Worm (Caenorhabditis elegans) whole organism, L2 larva: ENCODE results near the gene clec-257.

Experiments
- C34F6.9 ChIP-seq: fragments of 150-350 bp; optimal IDR thresholded peaks from 2 replicates; lab custom pipeline; 2014; ENCODE audit warnings: missing biosample characterization, missing genetic modification characterization
- F13H6.1 ChIP-seq: sonication (generic microtip); optimal IDR thresholded peaks from 2 replicates; lab custom pipeline; 2016; ENCODE audit warnings: missing genetic modification characterization, missing compliant biosample characterization
- ZK546.5 ChIP-seq: sonication (generic microtip); optimal IDR thresholded peaks from 2 replicates; lab custom pipeline; 2017; ENCODE audit warnings: missing biosample characterization, missing genetic modification characterization
- alr-1 ChIP-seq: fragments of 150-350 bp; optimal IDR thresholded peaks from 2 replicates; lab custom pipeline; 2014; ENCODE audit warnings: missing biosample characterization, missing genetic modification characterization
- aly-2 ChIP-seq: fragments of 150-350 bp; optimal IDR thresholded peaks from 2 replicates; lab custom pipeline; 2014; ENCODE audit warnings: missing biosample characterization, missing genetic modification characterization
- ama-1 ChIP-seq: fragments of 150-350 bp; optimal IDR thresholded peaks from 2 replicates; lab custom pipeline; 2018; ENCODE audit warnings: inconsistent platforms
- blmp-1 ChIP-seq: sonication (generic microtip); optimal IDR thresholded peaks from 2 replicates; lab custom pipeline; 2017; ENCODE audit warnings: missing genetic modification characterization, mild to moderate bottlenecking, missing compliant biosample characterization, antibody characterized with exemption, moderate library complexity; ENCODE audit not compliant: insufficient read depth
- ceh-16 ChIP-seq: fragments of 150-350 bp; optimal IDR thresholded peaks from 2 replicates; lab custom pipeline; 2014; ENCODE audit warnings: missing biosample characterization, missing genetic modification characterization
- ceh-82 ChIP-seq: fragments of 150-350 bp; optimal IDR thresholded peaks from 2 replicates; lab custom pipeline; 2014; ENCODE audit warnings: missing biosample characterization, missing genetic modification characterization
- crh-2 ChIP-seq: sonication (generic microtip); optimal IDR thresholded peaks from 2 replicates; lab custom pipeline; 2017; ENCODE audit warnings: missing biosample characterization, missing genetic modification characterization
- dmd-4 ChIP-seq: sonication (generic microtip); optimal IDR thresholded peaks from 2 replicates; lab custom pipeline; 2017; ENCODE audit warnings: missing biosample characterization, missing genetic modification characterization
- elt-1 ChIP-seq: fragments of 150-350 bp; optimal IDR thresholded peaks from 2 replicates; lab custom pipeline; 2014; ENCODE audit warnings: missing biosample characterization, missing genetic modification characterization
- elt-3 ChIP-seq: sonication (generic microtip); optimal IDR thresholded peaks from 2 replicates; lab custom pipeline; 2017; ENCODE audit warnings: missing biosample characterization, missing genetic modification characterization
- fos-1 ChIP-seq: fragments of 150-350 bp; optimal IDR thresholded peaks from 2 replicates; lab custom pipeline; 2014; ENCODE audit warnings: missing biosample characterization, missing genetic modification characterization
- gmeb-1 ChIP-seq: fragments of 150-350 bp; optimal IDR thresholded peaks from 2 replicates; lab custom pipeline; 2014; ENCODE audit warnings: missing biosample characterization, missing genetic modification characterization
- lin-39 ChIP-seq: fragments of 150-350 bp; optimal IDR thresholded peaks from 2 replicates; lab custom pipeline; 2014; ENCODE audit warnings: missing biosample characterization, missing genetic modification reagents, missing genetic modification characterization
- lsy-2 ChIP-seq, 2 experiments: fragments of 150-350 bp in 1 of 2; sonication (generic microtip) in 1 of 2; optimal IDR thresholded peaks; 2 replicates each; lab custom pipeline; 2014 to 2017; ENCODE audit warnings: missing biosample characterization in 2 of 2, missing genetic modification characterization in 2 of 2
- mbf-1 ChIP-seq: sonication (generic microtip); optimal IDR thresholded peaks from 2 replicates; lab custom pipeline; 2017; ENCODE audit warnings: missing biosample characterization, missing genetic modification characterization
- nhr-10 ChIP-seq: sonication (generic microtip); optimal IDR thresholded peaks from 2 replicates; lab custom pipeline; 2017; ENCODE audit warnings: missing biosample characterization, missing genetic modification characterization
- nhr-11 ChIP-seq: fragments of 150-350 bp; optimal IDR thresholded peaks from 2 replicates; lab custom pipeline; 2014; ENCODE audit warnings: missing biosample characterization, missing genetic modification characterization
- nhr-12 ChIP-seq: fragments of 150-350 bp; optimal IDR thresholded peaks from 2 replicates; lab custom pipeline; 2014; ENCODE audit warnings: missing biosample characterization, missing genetic modification characterization
- nhr-129 ChIP-seq: fragments of 150-350 bp; optimal IDR thresholded peaks from 2 replicates; lab custom pipeline; 2014; ENCODE audit warnings: missing biosample characterization, missing genetic modification characterization
- nhr-21 ChIP-seq: fragments of 150-350 bp; optimal IDR thresholded peaks from 2 replicates; lab custom pipeline; 2014; ENCODE audit warnings: missing biosample characterization, missing genetic modification characterization
- nhr-6 ChIP-seq: fragments of 150-350 bp; optimal IDR thresholded peaks from 2 replicates; lab custom pipeline; 2014; ENCODE audit warnings: missing biosample characterization, missing genetic modification characterization
- nhr-77 ChIP-seq: fragments of 150-350 bp; optimal IDR thresholded peaks from 2 replicates; lab custom pipeline; 2014; ENCODE audit warnings: missing biosample characterization, missing genetic modification characterization
- peb-1 ChIP-seq: fragments of 150-350 bp; optimal IDR thresholded peaks from 2 replicates; lab custom pipeline; 2014; ENCODE audit warnings: missing biosample characterization, missing genetic modification characterization
- sma-3 ChIP-seq: sonication (generic microtip); optimal IDR thresholded peaks from 2 replicates; lab custom pipeline; 2016; ENCODE audit warnings: missing genetic modification reagents, missing genetic modification characterization, missing compliant biosample characterization
- snpc-4 ChIP-seq: fragments of 150-350 bp; optimal IDR thresholded peaks from 2 replicates; lab custom pipeline; 2014; ENCODE audit warnings: missing biosample characterization, missing genetic modification characterization
- unc-55 ChIP-seq: fragments of 150-350 bp; sonication (generic microtip); optimal IDR thresholded peaks from 3 replicates; lab custom pipeline; 2014; ENCODE audit warnings: missing biosample characterization, missing genetic modification reagents, missing genetic modification characterization
- unc-62 ChIP-seq: fragments of 150-350 bp; optimal IDR thresholded peaks from 2 replicates; lab custom pipeline; 2014; ENCODE audit warnings: missing biosample characterization, missing genetic modification reagents, missing genetic modification characterization
- ztf-11 ChIP-seq: sonication (generic microtip); optimal IDR thresholded peaks from 2 replicates; lab custom pipeline; 2017; ENCODE audit warnings: missing biosample characterization, missing genetic modification characterization
- ztf-4 ChIP-seq: fragments of 150-350 bp; optimal IDR thresholded peaks from 2 replicates; lab custom pipeline; 2014; ENCODE audit warnings: missing biosample characterization, missing genetic modification characterization

clec-257 gene

ce11 chrV:18725858-18726257, 47.0 kb upstream of the clec-257 start:
- no peak for TF ChIP-seq nhr-11 (tag; lab: Kevin White, UChicago)
- peak; percentile 21 for TF ChIP-seq C34F6.9
- TF ChIP-seq ztf-11 (tag; lab: Kevin White, UChicago): no peak
- TF ChIP-seq unc-55: peak; percentile 23
- TF ChIP-seq gmeb-1 (tag; lab: Kevin White, UChicago): no peak
- TF ChIP-seq nhr-12 (tag; lab: Kevin White, UChicago): no peak

ce11 chrV:18729324-18729924, 43.4 kb upstream of the clec-257 start, which contains the start of gene asp-19:
TSS of gene asp-19 (minus strand) at chrV:18729374.
- TF ChIP-seq unc-62 (GFP tag; lab: Kevin White, UChicago): no peak
- TF ChIP-seq elt-3 (tag; lab: Kevin White, UChicago): no peak
- no peak for TF ChIP-seq mbf-1 (tag; lab: Kevin White, UChicago)
- no peak for TF ChIP-seq nhr-10 (tag; lab: Kevin White, UChicago)
- no peak for TF ChIP-seq ceh-16
- TF ChIP-seq lin-39: no peak
- TF ChIP-seq ztf-4 (tag; lab: Kevin White, UChicago): no peak
- TF ChIP-seq sma-3 (GFP tag; lab: Kevin White, UChicago): no peak

ce11 chrV:18731579-18732041, 41.3 kb upstream of the clec-257 start, which contains the start of the genes asp-18 and scl-19:
TSS of gene asp-18 (minus strand) at chrV:18731679.
TSS of gene scl-19 (plus strand) at chrV:18731991.
- TF ChIP-seq ztf-4 (tag; lab: Kevin White, UChicago): no peak
- TF ChIP-seq nhr-21 (tag; lab: Kevin White, UChicago): no peak
- no peak for TF ChIP-seq ztf-11 (tag; lab: Kevin White, UChicago)

- no peak for TF ChIP-seq nhr-77 (tag; lab: Kevin White, UChicago)
- no peak for TF ChIP-seq C34F6.9
- TF ChIP-seq snpc-4 (tag; lab: Kevin White, UChicago): no peak
- TF ChIP-seq ZK546.5 (tag; lab: Kevin White, UChicago): no peak
- no peak for TF ChIP-seq peb-1
- TF ChIP-seq lsy-2 (tag; optimal IDR thresholded peaks at IDR 0.05; lab: Kevin White, UChicago): no peak
- no peak for TF ChIP-seq aly-2 (tag; lab: Kevin White, UChicago)
- no peak for TF ChIP-seq elt-3 (tag; lab: Kevin White, UChicago)
- no peak for TF ChIP-seq dmd-4 (tag; lab: Kevin White, UChicago)
- TF ChIP-seq ama-1 (lab: Kevin White, UChicago): no peak
Measured at ce11 chrV:18733942-18734341, 38.9 kb upstream of the clec-257 start.

ce11 chrV:18734381-18734780, 38.5 kb upstream of the clec-257 start, which contains the start of gene scl-20:
TSS of gene scl-20 (minus strand) at chrV:18734481.
- TF ChIP-seq nhr-77 (tag; lab: Kevin White, UChicago): no peak

ce11 chrV:18737646-18738045, 35.2 kb upstream of the clec-257 start:
- TF ChIP-seq nhr-129 (tag; lab: Kevin White, UChicago) (no peak), fos-1 (tag; lab: Kevin White, UChicago) (no peak), aly-2 (tag; lab: Kevin White, UChicago) (no peak), ceh-82 (no peak), blmp-1 (tag; lab: Kevin White, UChicago) (no peak), alr-1 (tag; lab: Kevin White, UChicago) (no peak), ceh-16 (no peak), ama-1 (lab: Kevin White, UChicago) (no peak), nhr-6 (tag; lab: Kevin White, UChicago) (no peak), F13H6.1 (tag; lab: Kevin White, UChicago) (no peak), elt-1 (tag; lab: Kevin White, UChicago) (no peak), nhr-10 (tag; lab: Kevin White, UChicago) (no peak), crh-2 (tag; lab: Kevin White, UChicago) (no peak)
